Worm (Caenorhabditis elegans): ENCODE results near the gene aldo-2.

ce11 chrIII:5842920-5843319 is 33.5 kb downstream of the aldo-2 start:
- TF ChIP-seq lin-39 (tag; optimal IDR thresholded peaks at IDR 0.05), result no peak
- no peak for TF ChIP-seq nhr-28 (tag; optimal IDR thresholded peaks at IDR 0.05)
- no peak for TF ChIP-seq swsn-7 (tag; optimal IDR thresholded peaks at IDR 0.05)
- no peak for TF ChIP-seq aly-2 (tag; optimal IDR thresholded peaks at IDR 0.05)
- TF ChIP-seq ama-1 (optimal IDR thresholded peaks at IDR 0.05), result no peak
- TF ChIP-seq fos-1 (tag; optimal IDR thresholded peaks at IDR 0.05), result no peak

Data from whole organism, L1 larva.